ENCODE assay signal across 1 fruit fly cellular context in the genomic region with DNA sequence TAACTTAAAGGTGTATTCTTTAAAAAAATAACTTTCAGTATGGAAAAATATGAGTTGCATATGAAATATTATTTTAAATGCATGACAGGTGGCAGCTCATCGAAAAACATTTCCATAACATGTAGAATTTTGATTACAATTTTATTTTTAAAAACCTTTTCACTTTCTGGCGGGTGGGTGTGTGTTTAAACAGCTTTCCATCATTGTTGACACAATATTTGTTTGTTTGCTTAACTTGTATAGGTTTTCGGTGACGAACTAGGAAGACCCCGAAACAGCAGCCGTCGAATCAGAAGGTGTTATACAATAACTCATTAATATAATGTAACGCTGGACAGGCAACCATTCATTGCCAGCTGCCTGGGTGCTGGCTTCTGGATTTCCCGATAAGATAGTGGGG.
A peak's percentile ranks its signal among the peaks of the same experiment; 100 is the strongest.
TF ChIP-seq lines count a peak whose summit lies in the region.

No protein-coding gene starts in this region.

TF ChIP-seq in whole organism, embryonic, 481 proteins besides CTCF, POLR2A, EP300 and RAD21 (continued from another document and continues in another):
- TF ChIP-seq ranshi (GFP tag; IDR thresholded peaks at IDR 0.05; lab: Robert Waterston, UW) = no peak
- TF ChIP-seq nom (GFP tag; optimal IDR thresholded peaks at IDR 0.05; lab: Kevin White, UChicago) = no peak
- TF ChIP-seq CG17385 (GFP tag; optimal IDR thresholded peaks at IDR 0.05; lab: Kevin White, UChicago) = no peak
- TF ChIP-seq CG9817 (tag; optimal IDR thresholded peaks at IDR 0.05; lab: Kevin White, UChicago) = no peak
- TF ChIP-seq CG6175 (GFP tag; IDR thresholded peaks at IDR 0.05; lab: Robert Waterston, UW) = no peak
- peak; percentile 34 for TF ChIP-seq schlank (tag; optimal IDR thresholded peaks at IDR 0.05; lab: Kevin White, UChicago)
- TF ChIP-seq CG3281 (GFP tag; optimal IDR thresholded peaks at IDR 0.05; lab: Kevin White, UChicago) = peak; percentile 58
- no peak for TF ChIP-seq Bdp1 (GFP tag; optimal IDR thresholded peaks at IDR 0.05; lab: Kevin White, UChicago)
- TF ChIP-seq tup (GFP tag; optimal IDR thresholded peaks at IDR 0.05; lab: Kevin White, UChicago) = no peak
- no peak for TF ChIP-seq Doc2 (GFP tag; IDR thresholded peaks at IDR 0.05; lab: Robert Waterston, UW)
- TF ChIP-seq grn (GFP tag; optimal IDR thresholded peaks at IDR 0.05; lab: Kevin White, UChicago) = peak; percentile 24
- no peak for TF ChIP-seq Nf-YC (tag; optimal IDR thresholded peaks at IDR 0.05; lab: Kevin White, UChicago)
- TF ChIP-seq CG11695 (GFP tag; IDR thresholded peaks at IDR 0.05; lab: Robert Waterston, UW) = no peak
- no peak for TF ChIP-seq CG8924 (tag; optimal IDR thresholded peaks at IDR 0.05; lab: Kevin White, UChicago)
- no peak for TF ChIP-seq vvl (GFP tag; IDR thresholded peaks at IDR 0.05; lab: Robert Waterston, UW)
- no peak for TF ChIP-seq Meics (GFP tag; optimal IDR thresholded peaks at IDR 0.05; lab: Kevin White, UChicago)
- no peak for TF ChIP-seq dm (GFP tag; optimal IDR thresholded peaks at IDR 0.05; lab: Kevin White, UChicago)
- no peak for TF ChIP-seq ems (GFP tag; optimal IDR thresholded peaks at IDR 0.05; lab: Kevin White, UChicago)
- TF ChIP-seq CG7928 (GFP tag; optimal IDR thresholded peaks at IDR 0.05; lab: Kevin White, UChicago) = no peak
- TF ChIP-seq lmd (GFP tag; IDR thresholded peaks at IDR 0.05; lab: Robert Waterston, UW) = no peak
- TF ChIP-seq Sry-β (GFP tag; optimal IDR thresholded peaks at IDR 0.05; lab: Kevin White, UChicago) = no peak
- no peak for TF ChIP-seq slp2 (GFP tag; optimal IDR thresholded peaks at IDR 0.05; lab: Kevin White, UChicago)
- TF ChIP-seq tx (GFP tag; optimal IDR thresholded peaks at IDR 0.05; lab: Kevin White, UChicago) = no peak
- no peak for TF ChIP-seq da (GFP tag; optimal IDR thresholded peaks at IDR 0.05; lab: Kevin White, UChicago)
- TF ChIP-seq CG8089 (GFP tag; optimal IDR thresholded peaks at IDR 0.05; lab: Kevin White, UChicago) = no peak
- no peak for TF ChIP-seq zf30C (GFP tag; optimal IDR thresholded peaks at IDR 0.05; lab: Kevin White, UChicago)
- TF ChIP-seq bsh (GFP tag; optimal IDR thresholded peaks at IDR 0.05; lab: Kevin White, UChicago) = peak in 1 of 2 experiments; percentile 45
- no peak for TF ChIP-seq CG3163 (GFP tag; optimal IDR thresholded peaks at IDR 0.05; lab: Kevin White, UChicago)
- TF ChIP-seq z (GFP tag; IDR thresholded peaks at IDR 0.05; lab: Robert Waterston, UW) = no peak
- TF ChIP-seq cas (GFP tag; IDR thresholded peaks at IDR 0.05; lab: Robert Waterston, UW) = no peak
- no peak for TF ChIP-seq CG18476 (GFP tag; optimal IDR thresholded peaks at IDR 0.05; lab: Kevin White, UChicago)
- TF ChIP-seq CG17359 (tag; optimal IDR thresholded peaks at IDR 0.05; lab: Kevin White, UChicago) = peak; percentile 22
- no peak for TF ChIP-seq CG6689 (GFP tag; IDR thresholded peaks at IDR 0.05; lab: Robert Waterston, UW)
- TF ChIP-seq CG4360 (GFP tag; IDR thresholded peaks at IDR 0.05; lab: Robert Waterston, UW) = no peak
- TF ChIP-seq scrt (GFP tag; optimal IDR thresholded peaks at IDR 0.05; lab: Kevin White, UChicago) = no peak
- TF ChIP-seq chinmo (GFP tag; IDR thresholded peaks at IDR 0.05; lab: Robert Waterston, UW; ENCODE audit: partially characterized antibody) = no peak
- no peak for TF ChIP-seq en (GFP tag; optimal IDR thresholded peaks at IDR 0.05; lab: Kevin White, UChicago)
- TF ChIP-seq Usf (GFP tag; optimal IDR thresholded peaks at IDR 0.05; lab: Kevin White, UChicago) = no peak
- no peak for TF ChIP-seq CG8281 (tag; optimal IDR thresholded peaks at IDR 0.05; lab: Kevin White, UChicago)
- TF ChIP-seq Vsx1 (GFP tag; optimal IDR thresholded peaks at IDR 0.05; lab: Kevin White, UChicago) = no peak
- TF ChIP-seq Oli (tag; optimal IDR thresholded peaks at IDR 0.05; lab: Kevin White, UChicago) = no peak
- TF ChIP-seq CG11504 (tag; optimal IDR thresholded peaks at IDR 0.05; lab: Kevin White, UChicago) = no peak
- TF ChIP-seq peb (GFP tag; IDR thresholded peaks at IDR 0.05; lab: Robert Waterston, UW) = no peak
- TF ChIP-seq toy (GFP tag; IDR thresholded peaks at IDR 0.05; lab: Robert Waterston, UW) = no peak
- TF ChIP-seq cad (GFP tag; optimal IDR thresholded peaks at IDR 0.05; lab: Kevin White, UChicago) = no peak
- TF ChIP-seq CG30403 (GFP tag; optimal IDR thresholded peaks at IDR 0.05; lab: Kevin White, UChicago) = no peak
- no peak for TF ChIP-seq tio (GFP tag; optimal IDR thresholded peaks at IDR 0.05; lab: Kevin White, UChicago)
- TF ChIP-seq HmgD (GFP tag; optimal IDR thresholded peaks at IDR 0.05; lab: Kevin White, UChicago) = no peak
- TF ChIP-seq Dbx (GFP tag; IDR thresholded peaks at IDR 0.05; lab: Robert Waterston, UW) = no peak
- peak; percentile 23 for TF ChIP-seq Fer3 (tag; optimal IDR thresholded peaks at IDR 0.05; lab: Kevin White, UChicago)
- no peak for TF ChIP-seq jing (GFP tag; optimal IDR thresholded peaks at IDR 0.05; lab: Kevin White, UChicago)
- no peak for TF ChIP-seq fd102C (GFP tag; optimal IDR thresholded peaks at IDR 0.05; lab: Kevin White, UChicago)
- no peak for TF ChIP-seq wor (GFP tag; IDR thresholded peaks at IDR 0.05; lab: Robert Waterston, UW)
- no peak for TF ChIP-seq CG12942 (GFP tag; optimal IDR thresholded peaks at IDR 0.05; lab: Kevin White, UChicago)
- no peak for TF ChIP-seq abd-A (tag; optimal IDR thresholded peaks at IDR 0.05; lab: Kevin White, UChicago)
- no peak for TF ChIP-seq pb (GFP tag; optimal IDR thresholded peaks at IDR 0.05; lab: Kevin White, UChicago)
- TF ChIP-seq hth (optimal IDR thresholded peaks at IDR 0.05; lab: Kevin White, UChicago) = no peak
- no peak for TF ChIP-seq CG4404 (GFP tag; IDR thresholded peaks at IDR 0.05; lab: Robert Waterston, UW)
- no peak for TF ChIP-seq dpn (GFP tag; optimal IDR thresholded peaks at IDR 0.05; lab: Kevin White, UChicago)
- no peak for TF ChIP-seq CG4424 (GFP tag; optimal IDR thresholded peaks at IDR 0.05; lab: Kevin White, UChicago)
- no peak for TF ChIP-seq pzg (GFP tag; optimal IDR thresholded peaks at IDR 0.05; lab: Kevin White, UChicago)
- TF ChIP-seq dmrt11E (tag; optimal IDR thresholded peaks at IDR 0.05; lab: Kevin White, UChicago) = peak; percentile 37
- TF ChIP-seq Poxn (GFP tag; IDR thresholded peaks at IDR 0.05; lab: Robert Waterston, UW) = no peak
- no peak for TF ChIP-seq D19A (tag; optimal IDR thresholded peaks at IDR 0.05; lab: Kevin White, UChicago)
- TF ChIP-seq luna (GFP tag; optimal IDR thresholded peaks at IDR 0.05; lab: Kevin White, UChicago) = no peak
- TF ChIP-seq grau (tag; optimal IDR thresholded peaks at IDR 0.05; lab: Kevin White, UChicago) = no peak
- TF ChIP-seq insv (GFP tag; optimal IDR thresholded peaks at IDR 0.05; lab: Kevin White, UChicago) = no peak
- peak; percentile 14 for TF ChIP-seq Fer1 (GFP tag; optimal IDR thresholded peaks at IDR 0.05; lab: Kevin White, UChicago)
- no peak for TF ChIP-seq Ets97D (GFP tag; optimal IDR thresholded peaks at IDR 0.05; lab: Kevin White, UChicago)
- TF ChIP-seq gcm (GFP tag; optimal IDR thresholded peaks at IDR 0.05; lab: Kevin White, UChicago) = no peak
- TF ChIP-seq Dll (GFP tag; IDR thresholded peaks at IDR 0.05; lab: Robert Waterston, UW; ENCODE audit: partially characterized antibody) = no peak
- TF ChIP-seq CG12104 (GFP tag; optimal IDR thresholded peaks at IDR 0.05; lab: Kevin White, UChicago) = no peak
- no peak for TF ChIP-seq CG6854 (GFP tag; optimal IDR thresholded peaks at IDR 0.05; lab: Kevin White, UChicago)
- TF ChIP-seq lola (GFP tag; optimal IDR thresholded peaks at IDR 0.05; lab: Kevin White, UChicago) = peak in 1 of 3 experiments; percentile 19
- no peak for TF ChIP-seq YL-1 (GFP tag; optimal IDR thresholded peaks at IDR 0.05; lab: Kevin White, UChicago)
- TF ChIP-seq CG10209 (GFP tag; optimal IDR thresholded peaks at IDR 0.05; lab: Kevin White, UChicago) = peak; percentile 36
- TF ChIP-seq Hsf (GFP tag; optimal IDR thresholded peaks at IDR 0.05; lab: Kevin White, UChicago) = no peak
- no peak for TF ChIP-seq CG16863 (GFP tag; optimal IDR thresholded peaks at IDR 0.05; lab: Kevin White, UChicago)
- no peak for TF ChIP-seq CG4328 (GFP tag; optimal IDR thresholded peaks at IDR 0.05; lab: Kevin White, UChicago)
- peak; percentile 10 for TF ChIP-seq Nf-YB (GFP tag; optimal IDR thresholded peaks at IDR 0.05; lab: Kevin White, UChicago)
- no peak for TF ChIP-seq pita (GFP tag; optimal IDR thresholded peaks at IDR 0.05; lab: Kevin White, UChicago)
- no peak for TF ChIP-seq CG8478 (optimal IDR thresholded peaks at IDR 0.05; lab: Kevin White, UChicago)
- peak; percentile 3 for TF ChIP-seq CG8388 (GFP tag; optimal IDR thresholded peaks at IDR 0.05; lab: Kevin White, UChicago)
- no peak for TF ChIP-seq CG11247 (GFP tag; IDR thresholded peaks at IDR 0.05; lab: Robert Waterston, UW)
- TF ChIP-seq HHEX (GFP tag; optimal IDR thresholded peaks at IDR 0.05; lab: Kevin White, UChicago) = peak; percentile 41
- peak; percentile 76 for TF ChIP-seq ATbp (GFP tag; optimal IDR thresholded peaks at IDR 0.05; lab: Kevin White, UChicago)
- TF ChIP-seq CG1024 (GFP tag; IDR thresholded peaks at IDR 0.05; lab: Robert Waterston, UW) = no peak
- no peak for TF ChIP-seq CG13775 (GFP tag; optimal IDR thresholded peaks at IDR 0.05; lab: Kevin White, UChicago)
- TF ChIP-seq CG2202 (tag; optimal IDR thresholded peaks at IDR 0.05; lab: Kevin White, UChicago) = peak; percentile 58
- no peak for TF ChIP-seq CG8290 (GFP tag; optimal IDR thresholded peaks at IDR 0.05; lab: Kevin White, UChicago)
- peak in 1 of 2 experiments; percentile 36 for TF ChIP-seq CG8290 (tag; optimal IDR thresholded peaks at IDR 0.05; lab: Kevin White, UChicago)
- no peak for TF ChIP-seq nmo (GFP tag; optimal IDR thresholded peaks at IDR 0.05; lab: Kevin White, UChicago)
- TF ChIP-seq HLH3B (GFP tag; IDR thresholded peaks at IDR 0.05; lab: Robert Waterston, UW) = no peak
- no peak for TF ChIP-seq org-1 (GFP tag; optimal IDR thresholded peaks at IDR 0.05; lab: Kevin White, UChicago)
- TF ChIP-seq crp (GFP tag; optimal IDR thresholded peaks at IDR 0.05; lab: Kevin White, UChicago) = no peak
- TF ChIP-seq CG4282 (GFP tag; optimal IDR thresholded peaks at IDR 0.05; lab: Kevin White, UChicago) = no peak
- no peak for TF ChIP-seq psq (GFP tag; optimal IDR thresholded peaks at IDR 0.05; lab: Kevin White, UChicago)
- TF ChIP-seq CG7556 (GFP tag; optimal IDR thresholded peaks at IDR 0.05; lab: Kevin White, UChicago) = peak; percentile 10
- TF ChIP-seq Xrp1 (GFP tag; IDR thresholded peaks at IDR 0.05; lab: Robert Waterston, UW) = peak; percentile 51
- no peak for TF ChIP-seq inv (GFP tag; IDR thresholded peaks at IDR 0.05; lab: Robert Waterston, UW; ENCODE audit: partially characterized antibody)
- TF ChIP-seq Dek (tag; optimal IDR thresholded peaks at IDR 0.05; lab: Kevin White, UChicago) = no peak
- peak; percentile 12 for TF ChIP-seq CG15011 (GFP tag; optimal IDR thresholded peaks at IDR 0.05; lab: Kevin White, UChicago)
- TF ChIP-seq CG7839 (tag; optimal IDR thresholded peaks at IDR 0.05; lab: Kevin White, UChicago) = no peak
- no peak for TF ChIP-seq chn (GFP tag; optimal IDR thresholded peaks at IDR 0.05; lab: Kevin White, UChicago)
- TF ChIP-seq Bteb2 (GFP tag; optimal IDR thresholded peaks at IDR 0.05; lab: Kevin White, UChicago) = no peak
- TF ChIP-seq Gug (GFP tag; IDR thresholded peaks at IDR 0.05; lab: Robert Waterston, UW) = no peak
- TF ChIP-seq CG9876 (GFP tag; optimal IDR thresholded peaks at IDR 0.05; lab: Kevin White, UChicago) = no peak
- no peak for TF ChIP-seq CG42726 (GFP tag; IDR thresholded peaks at IDR 0.05; lab: Robert Waterston, UW; ENCODE audit: partially characterized antibody)
- TF ChIP-seq CG32532 (GFP tag; IDR thresholded peaks at IDR 0.05; lab: Robert Waterston, UW) = no peak
- no peak for TF ChIP-seq CG6765 (GFP tag; optimal IDR thresholded peaks at IDR 0.05; lab: Kevin White, UChicago)
- TF ChIP-seq ara (GFP tag; IDR thresholded peaks at IDR 0.05; lab: Robert Waterston, UW) = no peak
- no peak for TF ChIP-seq ken (GFP tag; IDR thresholded peaks at IDR 0.05; lab: Robert Waterston, UW)
- no peak for TF ChIP-seq CG17612 (GFP tag; IDR thresholded peaks at IDR 0.05; lab: Robert Waterston, UW)
- no peak for TF ChIP-seq CG10543 (GFP tag; optimal IDR thresholded peaks at IDR 0.05; lab: Kevin White, UChicago)
- no peak for TF ChIP-seq corto (GFP tag; optimal IDR thresholded peaks at IDR 0.05; lab: Kevin White, UChicago)
- TF ChIP-seq al (GFP tag; IDR thresholded peaks at IDR 0.05; lab: Robert Waterston, UW) = no peak
- TF ChIP-seq CG30020 (tag; optimal IDR thresholded peaks at IDR 0.05; lab: Kevin White, UChicago) = no peak
- no peak for TF ChIP-seq kay (GFP tag; optimal IDR thresholded peaks at IDR 0.05; lab: Kevin White, UChicago)
- no peak for TF ChIP-seq CG14667 (GFP tag; IDR thresholded peaks at IDR 0.05; lab: Robert Waterston, UW)
- TF ChIP-seq br (optimal IDR thresholded peaks at IDR 0.05; lab: Kevin White, UChicago) = no peak
- TF ChIP-seq CG17328 (GFP tag; IDR thresholded peaks at IDR 0.05; lab: Robert Waterston, UW) = no peak
- TF ChIP-seq Eip74EF (GFP tag; optimal IDR thresholded peaks at IDR 0.05; lab: Kevin White, UChicago) = no peak
- TF ChIP-seq H2.0 (GFP tag; IDR thresholded peaks at IDR 0.05; lab: Robert Waterston, UW) = no peak
- TF ChIP-seq sima (GFP tag; optimal IDR thresholded peaks at IDR 0.05; lab: Kevin White, UChicago) = no peak
- peak; percentile 48 for TF ChIP-seq fd64A (GFP tag; optimal IDR thresholded peaks at IDR 0.05; lab: Kevin White, UChicago)
- TF ChIP-seq CG10321 (GFP tag; IDR thresholded peaks at IDR 0.05; lab: Robert Waterston, UW) = no peak
- TF ChIP-seq usp (GFP tag; optimal IDR thresholded peaks at IDR 0.05; lab: Kevin White, UChicago) = no peak
- no peak for TF ChIP-seq fu2 (GFP tag; optimal IDR thresholded peaks at IDR 0.05; lab: Kevin White, UChicago)
- TF ChIP-seq nerfin-1 (tag; optimal IDR thresholded peaks at IDR 0.05; lab: Kevin White, UChicago) = peak; percentile 41
- TF ChIP-seq sr (GFP tag; IDR thresholded peaks at IDR 0.05; lab: Robert Waterston, UW) = no peak
- no peak for TF ChIP-seq bab2 (GFP tag; optimal IDR thresholded peaks at IDR 0.05; lab: Kevin White, UChicago)
- peak; percentile 9 for TF ChIP-seq kni (GFP tag; optimal IDR thresholded peaks at IDR 0.05; lab: Kevin White, UChicago)
- no peak for TF ChIP-seq Mrtf (GFP tag; IDR thresholded peaks at IDR 0.05; lab: Robert Waterston, UW)
- TF ChIP-seq btn (GFP tag; optimal IDR thresholded peaks at IDR 0.05; lab: Kevin White, UChicago) = no peak
- TF ChIP-seq CG4707 (GFP tag; optimal IDR thresholded peaks at IDR 0.05; lab: Kevin White, UChicago) = peak; percentile 41
- no peak for TF ChIP-seq Lhr (GFP tag; optimal IDR thresholded peaks at IDR 0.05; lab: Kevin White, UChicago)
